Worm (Caenorhabditis elegans): ENCODE measurements around the gene F19G12.11.

- TF ChIP-seq ztf-23 (GFP tag; IDR thresholded peaks at IDR 0.05) (no peak), ztf-29 (GFP tag; IDR thresholded peaks at IDR 0.05) (no peak), T22C8.4 (GFP tag; IDR thresholded peaks at IDR 0.05) (no peak)
Observed at ce11 chrX:1409224-1409623, 17.1 kb downstream of the F19G12.11 start.
